Worm (Caenorhabditis elegans) whole organism, L4 larva: ENCODE results near the gene fbxa-160.

Experiments used
- aly-2 ChIP-seq: sonication (generic microtip); optimal IDR thresholded peaks from 2 replicates; lab custom pipeline; 2018; ENCODE audit warnings: missing biosample characterization, missing genetic modification characterization
- ama-1 ChIP-seq: fragments of 150-350 bp; optimal IDR thresholded peaks from 2 replicates; lab custom pipeline; 2014; ENCODE audit warnings: inconsistent platforms, mixed read lengths
- ctbp-1 ChIP-seq: fragments of 200-800 bp; sonication (Bioruptor generic); IDR thresholded peaks from 2 replicates; pipeline ENCODE4 v1.3.6; 2022; ENCODE audit warnings: missing genetic modification reagents, missing genetic modification characterization, missing compliant biosample characterization
- dmd-8 ChIP-seq: fragments of 200-800 bp; sonication (Bioruptor generic); IDR thresholded peaks from 2 replicates; pipeline ENCODE4 v1.3.6; 2022; ENCODE audit warnings: missing genetic modification characterization, missing compliant biosample characterization
- hmg-1.1 ChIP-seq: fragments of 200-800 bp; sonication (Bioruptor generic); IDR thresholded peaks from 2 replicates; pipeline ENCODE4 v1.3.6; 2022; ENCODE audit warnings: missing genetic modification reagents, missing genetic modification characterization, missing compliant biosample characterization
- mxl-3 ChIP-seq: fragments of 200-800 bp; sonication (Bioruptor generic); optimal IDR thresholded peaks from 2 replicates; lab custom pipeline; 2018; ENCODE audit warnings: mild to moderate bottlenecking, missing genetic modification characterization, missing compliant biosample characterization
- nhr-11 ChIP-seq: fragments of 150-350 bp; optimal IDR thresholded peaks from 2 replicates; lab custom pipeline; 2014; ENCODE audit warnings: missing biosample characterization, missing genetic modification characterization
- nhr-41 ChIP-seq: fragments of 200-800 bp; sonication (Bioruptor generic); IDR thresholded peaks from 2 replicates; pipeline ENCODE4 v1.3.6; 2022; ENCODE audit warnings: missing genetic modification reagents, missing genetic modification characterization, missing compliant biosample characterization
- zag-1 ChIP-seq: fragments of 150-350 bp; optimal IDR thresholded peaks from 2 replicates; lab custom pipeline; 2014; ENCODE audit warnings: missing biosample characterization, missing genetic modification characterization
- ztf-11 ChIP-seq: fragments of 150-350 bp; optimal IDR thresholded peaks from 2 replicates; lab custom pipeline; 2014; ENCODE audit warnings: missing biosample characterization, missing genetic modification characterization

ce11 chrII:1597101-1598088, 27.1 kb downstream of the fbxa-160 start, which contains the start of gene bath-46:
- TF ChIP-seq hmg-1.1 (GFP tag; lab: Robert Waterston, UW) (no peak), nhr-41 (GFP tag; lab: Robert Waterston, UW) (no peak), aly-2 (tag; lab: Kevin White, UChicago) (no peak), ctbp-1 (GFP tag; lab: Robert Waterston, UW) (no peak), ama-1 (lab: Kevin White, UChicago) (no peak), dmd-8 (no peak), zag-1 (tag; lab: Kevin White, UChicago) (no peak), nhr-11 (tag; lab: Kevin White, UChicago) (no peak), mxl-3 (GFP tag; lab: Kevin White, UChicago) (no peak), ztf-11 (tag; lab: Kevin White, UChicago) (no peak)
